Fruit fly (Drosophila melanogaster): Measurements from ENCODE around the gene Rpp30.

Gene Rpp30

DNA sequence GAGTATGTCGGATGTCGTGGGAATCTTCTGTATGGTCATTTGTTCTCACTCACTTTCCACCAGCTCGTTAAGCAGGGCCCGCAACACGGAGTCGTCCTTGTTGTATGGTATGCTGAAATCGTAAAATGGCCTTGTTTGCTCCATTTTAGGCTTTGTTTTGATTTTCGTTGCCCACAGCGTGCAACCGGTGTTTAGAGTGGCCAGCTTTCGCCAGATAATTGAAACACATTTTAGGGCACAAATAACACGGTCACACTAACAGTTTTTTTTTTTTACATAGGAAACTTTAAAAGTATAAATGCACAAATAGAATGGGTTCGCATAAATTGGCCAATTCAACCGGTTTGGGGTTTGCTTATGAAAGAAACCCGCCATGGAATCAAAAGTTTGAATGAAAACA is at the start of gene Rpp30:
Gene Rpp30, minus strand, starts transcription at position 200 of the 400 bp plus-strand sequence.
- TF ChIP-seq Sin3A (optimal IDR thresholded peaks at IDR 0.05) (no peak), h (optimal IDR thresholded peaks at IDR 0.05) (no peak), ttk (optimal IDR thresholded peaks at IDR 0.05) (no peak), insv (optimal IDR thresholded peaks at IDR 0.05) (no peak), Myc (optimal IDR thresholded peaks at IDR 0.05) (no peak), psq (optimal IDR thresholded peaks at IDR 0.05) (no peak)

DNA sequence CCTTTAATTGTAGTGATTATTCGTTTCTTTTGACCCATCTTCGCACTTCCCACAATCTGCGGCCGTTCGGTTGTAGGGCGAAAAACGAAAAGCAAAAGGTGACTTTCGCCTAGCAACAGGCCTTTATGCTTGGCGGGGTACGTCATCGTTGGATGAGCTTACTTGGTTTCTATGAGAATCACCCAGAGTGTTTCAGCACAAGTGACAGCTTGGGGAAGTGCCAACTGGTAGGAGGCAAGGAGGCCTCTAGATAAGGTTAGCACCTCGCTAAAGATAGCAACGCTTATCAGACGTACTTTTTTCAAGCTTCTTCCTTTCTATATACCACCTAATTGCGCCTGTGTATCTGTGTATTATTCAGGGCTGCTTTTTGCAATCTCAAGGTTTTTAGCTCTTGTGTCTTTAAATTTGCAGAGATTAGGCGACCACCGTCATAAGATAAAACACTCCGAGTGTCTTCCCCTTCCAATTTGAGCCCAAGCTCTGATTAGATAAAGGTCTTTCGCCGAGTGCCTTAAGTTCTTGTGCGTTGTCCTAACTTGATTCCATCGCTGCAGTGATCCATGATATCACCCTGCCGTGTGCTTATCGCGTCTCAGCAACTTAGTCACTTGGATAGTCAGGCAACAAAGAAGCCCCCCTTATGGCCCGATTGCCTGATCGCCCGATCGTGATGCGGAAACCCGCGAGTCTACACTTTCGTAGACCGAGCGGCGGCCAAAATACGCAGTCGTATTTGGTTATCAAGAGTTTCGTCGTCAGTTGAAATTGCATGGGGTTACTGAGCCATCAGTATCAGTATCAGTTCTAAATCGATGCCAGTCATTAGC is 48.9 kb upstream of the Rpp30 start:
- TF ChIP-seq h (optimal IDR thresholded peaks at IDR 0.05) (no peak), psq (optimal IDR thresholded peaks at IDR 0.05) (no peak)

dm6 chr2L:300006-300405 is 47.8 kb upstream of the Rpp30 start:
- TF ChIP-seq insv (optimal IDR thresholded peaks at IDR 0.05) (no peak), psq (optimal IDR thresholded peaks at IDR 0.05) (no peak), ttk (optimal IDR thresholded peaks at IDR 0.05) (no peak), Myc (optimal IDR thresholded peaks at IDR 0.05) (no peak), h (optimal IDR thresholded peaks at IDR 0.05) (no peak), Sin3A (optimal IDR thresholded peaks at IDR 0.05) (no peak)

dm6 chr2L:299038-299437 is 46.9 kb upstream of the Rpp30 start:
- TF ChIP-seq Sin3A (optimal IDR thresholded peaks at IDR 0.05) (no peak), Myc (optimal IDR thresholded peaks at IDR 0.05) (no peak), ttk (optimal IDR thresholded peaks at IDR 0.05) (peak; percentile 67)

- TF ChIP-seq psq (optimal IDR thresholded peaks at IDR 0.05) (no peak), Myc (optimal IDR thresholded peaks at IDR 0.05) (no peak), ttk (optimal IDR thresholded peaks at IDR 0.05) (no peak), insv (optimal IDR thresholded peaks at IDR 0.05) (no peak), h (optimal IDR thresholded peaks at IDR 0.05) (no peak), Sin3A (optimal IDR thresholded peaks at IDR 0.05) (no peak)
These were observed 46.1 kb upstream of the Rpp30 start for dm6 chr2L:298285-298644.

dm6 chr2L:297480-298284 is 45.5 kb upstream of the Rpp30 start, which contains the start of gene Pi3K21B:
Gene Pi3K21B, plus strand, starts transcription at chr2L:297880.
- TF ChIP-seq h (optimal IDR thresholded peaks at IDR 0.05) (peak; percentile 39), psq (optimal IDR thresholded peaks at IDR 0.05) (no peak)

dm6 chr2L:294452-295362 is 42.5 kb upstream of the Rpp30 start, which contains the start of the genes U2af38 and Stip1:
Gene U2af38, minus strand, starts transcription at chr2L:294681.
Gene Stip1, plus strand, starts transcription at chr2L:295122.
- TF ChIP-seq insv (optimal IDR thresholded peaks at IDR 0.05) (no peak), ttk (optimal IDR thresholded peaks at IDR 0.05) (no peak), Myc (optimal IDR thresholded peaks at IDR 0.05) (no peak), Sin3A (optimal IDR thresholded peaks at IDR 0.05) (no peak), psq (optimal IDR thresholded peaks at IDR 0.05) (no peak), h (optimal IDR thresholded peaks at IDR 0.05) (no peak)

- TF ChIP-seq Myc (optimal IDR thresholded peaks at IDR 0.05) (no peak), Sin3A (optimal IDR thresholded peaks at IDR 0.05) (no peak), ttk (optimal IDR thresholded peaks at IDR 0.05) (no peak)
These were observed 40.1 kb upstream of the Rpp30 start, which contains the start of gene CG11562 for dm6 chr2L:292301-292700. Gene CG11562, plus strand, starts transcription at chr2L:292419.

DNA sequence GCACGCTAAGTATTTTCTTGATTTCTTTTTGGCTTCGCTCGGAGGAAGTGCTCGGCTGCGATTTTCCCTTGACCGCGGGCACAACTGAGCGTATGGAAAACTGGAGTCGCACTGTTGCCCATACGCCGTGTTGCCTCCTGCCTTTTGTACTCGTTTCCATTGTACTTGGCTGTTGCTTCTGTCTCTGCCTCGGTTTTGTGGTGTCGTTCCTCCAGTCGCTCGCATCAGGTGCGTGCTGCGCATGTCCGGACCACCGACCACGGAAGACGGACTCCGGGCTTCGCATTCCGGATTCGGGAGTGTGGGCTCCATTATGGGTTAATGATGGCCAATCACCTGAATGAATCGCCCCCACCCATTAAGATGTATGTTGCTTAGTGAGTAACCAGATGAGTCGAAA is 39.5 kb upstream of the Rpp30 start, which contains the start of gene CG3625:
Gene CG3625, minus strand, starts transcription at position 139 of the 400 bp plus-strand sequence.
- no peak for TF ChIP-seq Myc (optimal IDR thresholded peaks at IDR 0.05)
- TF ChIP-seq insv (optimal IDR thresholded peaks at IDR 0.05) = no peak
- no peak for TF ChIP-seq ttk (optimal IDR thresholded peaks at IDR 0.05)
- no peak for TF ChIP-seq Sin3A (optimal IDR thresholded peaks at IDR 0.05)

dm6 chr2L:290949-291348 is 38.8 kb upstream of the Rpp30 start:
- TF ChIP-seq h (optimal IDR thresholded peaks at IDR 0.05) (no peak), Sin3A (optimal IDR thresholded peaks at IDR 0.05) (no peak), Myc (optimal IDR thresholded peaks at IDR 0.05) (no peak), insv (optimal IDR thresholded peaks at IDR 0.05) (no peak), psq (optimal IDR thresholded peaks at IDR 0.05) (no peak), ttk (optimal IDR thresholded peaks at IDR 0.05) (no peak)

DNA sequence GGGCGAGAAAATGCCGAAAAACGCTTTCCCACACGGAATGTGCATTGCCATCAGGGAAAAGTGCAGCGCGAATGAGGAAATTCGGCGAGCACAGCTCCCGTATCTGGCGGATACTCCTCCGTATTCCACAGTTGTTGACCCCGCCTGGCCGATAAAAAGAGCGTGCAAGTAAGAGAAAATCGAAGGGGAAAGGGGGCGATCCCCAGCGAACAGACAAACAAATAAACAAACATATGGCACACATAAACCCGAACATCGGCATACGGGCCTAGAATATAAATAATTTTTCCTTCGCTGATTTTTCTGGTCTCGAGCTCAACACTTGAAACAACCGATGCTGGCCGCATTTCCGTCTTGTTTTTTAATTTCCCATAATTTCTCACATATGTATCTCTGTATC is 38.2 kb upstream of the Rpp30 start:
- TF ChIP-seq Myc (optimal IDR thresholded peaks at IDR 0.05) (no peak), ttk (optimal IDR thresholded peaks at IDR 0.05) (no peak), Sin3A (optimal IDR thresholded peaks at IDR 0.05) (no peak), insv (optimal IDR thresholded peaks at IDR 0.05) (no peak)

DNA sequence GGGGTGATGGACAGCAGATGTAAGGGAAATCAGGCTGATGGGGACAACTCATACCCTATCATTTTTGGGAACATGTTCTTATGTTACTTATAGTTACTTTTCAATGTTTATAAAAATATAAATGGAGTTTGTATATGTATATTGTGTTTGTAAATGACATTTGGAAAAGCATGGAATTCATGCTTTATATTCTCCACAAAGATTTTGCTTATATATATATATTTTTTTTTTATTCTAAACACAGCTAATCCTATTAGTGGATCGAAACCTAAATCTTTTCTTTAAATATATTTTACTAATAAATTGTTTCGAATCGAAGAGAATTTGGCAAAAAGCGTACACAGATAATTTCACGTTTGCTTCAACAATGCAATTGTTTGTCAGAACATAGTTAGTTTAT is 36.9 kb upstream of the Rpp30 start, which contains the start of gene Amnionless:
Gene Amnionless, minus strand, starts transcription at position 101 of the 400 bp plus-strand sequence.
- TF ChIP-seq Sin3A (optimal IDR thresholded peaks at IDR 0.05) (no peak), h (optimal IDR thresholded peaks at IDR 0.05) (no peak), psq (optimal IDR thresholded peaks at IDR 0.05) (no peak), ttk (optimal IDR thresholded peaks at IDR 0.05) (no peak), insv (optimal IDR thresholded peaks at IDR 0.05) (no peak), Myc (optimal IDR thresholded peaks at IDR 0.05) (no peak)

All from Kc167 (cell line).